Worm (Caenorhabditis elegans) whole organism, young adult: ENCODE data around the gene srz-64.

Source experiments
- B0261.1 ChIP-seq: sonication (generic microtip); optimal IDR thresholded peaks from 2 replicates; lab custom pipeline; 2016; ENCODE audit warnings: mild to moderate bottlenecking, missing genetic modification characterization, moderate library complexity, missing compliant biosample characterization
- C17E4.6 ChIP-seq: fragments of 200-800 bp; sonication (Bioruptor generic); IDR thresholded peaks from 2 replicates; pipeline ENCODE4 v1.3.6; 2022; ENCODE audit warnings: missing genetic modification reagents, missing genetic modification characterization, missing compliant biosample characterization
- F23B12.7 ChIP-seq: sonication (generic microtip); optimal IDR thresholded peaks from 2 replicates; lab custom pipeline; 2017; ENCODE audit warnings: missing genetic modification characterization, mild to moderate bottlenecking, missing compliant biosample characterization, antibody characterized with exemption, moderate library complexity; ENCODE audit not compliant: insufficient read depth
- F33H1.4 ChIP-seq: fragments of 200-800 bp; sonication (Bioruptor generic); IDR thresholded peaks from 2 replicates; pipeline ENCODE4 v1.3.6; 2022; ENCODE audit warnings: missing genetic modification reagents, missing genetic modification characterization, missing compliant biosample characterization
- F39B2.1 ChIP-seq: fragments of 200-800 bp; sonication (Bioruptor generic); IDR thresholded peaks from 2 replicates; pipeline ENCODE4 v1.3.6; 2022; ENCODE audit warnings: missing genetic modification reagents, missing genetic modification characterization, missing compliant biosample characterization
- F57A8.1 ChIP-seq: fragments of 200-800 bp; sonication (Bioruptor generic); optimal IDR thresholded peaks from 2 replicates; lab custom pipeline; 2018; ENCODE audit warnings: mild to moderate bottlenecking, missing genetic modification characterization, moderate library complexity, missing compliant biosample characterization
- T07F8.4 ChIP-seq: sonication (generic microtip); optimal IDR thresholded peaks from 2 replicates; lab custom pipeline; 2016; ENCODE audit warnings: mild to moderate bottlenecking, missing genetic modification characterization, moderate library complexity, missing compliant biosample characterization
- Y53G8AR.9 ChIP-seq: fragments of 200-800 bp; sonication (Bioruptor generic); conservative IDR thresholded peaks from 2 replicates; pipeline ENCODE4 v1.3.6; 2022; ENCODE audit warnings: missing genetic modification reagents, missing genetic modification characterization, missing compliant biosample characterization
- Y95B8A.8 ChIP-seq: fragments of 200-800 bp; sonication (Bioruptor generic); IDR thresholded peaks from 2 replicates; pipeline ENCODE4 v1.3.6; 2022; ENCODE audit warnings: missing genetic modification reagents, missing genetic modification characterization, missing compliant biosample characterization
- ama-1 ChIP-seq, 3 experiments: fragments of 150-350 bp in 1 of 3; sonication (generic microtip) in 2 of 3; optimal IDR thresholded peaks; 2 replicates each; lab custom pipeline; 2014 to 2018; ENCODE audit warnings: missing biosample characterization in 2 of 3, missing genetic modification characterization in 2 of 3, missing genetic modification reagents in 2 of 3
- atf-7 ChIP-seq: sonication (generic microtip); optimal IDR thresholded peaks from 2 replicates; lab custom pipeline; 2017; ENCODE audit warnings: mild to moderate bottlenecking, missing genetic modification characterization, missing compliant biosample characterization
- athp-1 ChIP-seq: sonication (generic microtip); optimal IDR thresholded peaks from 2 replicates; lab custom pipeline; 2017; ENCODE audit warnings: mild to moderate bottlenecking, missing genetic modification characterization, missing compliant biosample characterization
- attf-6 ChIP-seq: fragments of 200-800 bp; sonication (Bioruptor generic); IDR thresholded peaks from 2 replicates; pipeline ENCODE4 v1.3.6; 2022; ENCODE audit warnings: missing genetic modification reagents, missing genetic modification characterization, missing compliant biosample characterization
- bed-2 ChIP-seq: fragments of 200-800 bp; sonication (Bioruptor generic); IDR thresholded peaks from 2 replicates; pipeline ENCODE4 v1.3.6; 2022; ENCODE audit warnings: missing genetic modification reagents, missing genetic modification characterization, missing compliant biosample characterization
- cebp-1 ChIP-seq, 2 experiments: fragments of 200-800 bp in 1 of 2; sonication (Bioruptor generic) in 1 of 2; sonication (generic microtip) in 1 of 2; IDR thresholded peaks in 1 of 2; optimal IDR thresholded peaks in 1 of 2; 2 replicates each; pipeline versions ENCODE4 v1.3.6 to Lab custom; 2017 to 2022; ENCODE audit warnings: missing compliant biosample characterization in 2 of 2, missing genetic modification characterization in 2 of 2, mild to moderate bottlenecking in 1 of 2, missing genetic modification reagents in 1 of 2, moderate library complexity in 1 of 2
- ceh-40 ChIP-seq: fragments of 200-800 bp; sonication (Bioruptor generic); IDR thresholded peaks from 2 replicates; pipeline ENCODE4 v1.3.6; 2022; ENCODE audit warnings: missing genetic modification characterization, missing compliant biosample characterization
- ceh-58 ChIP-seq: fragments of 200-800 bp; sonication (Bioruptor generic); IDR thresholded peaks from 2 replicates; pipeline ENCODE4 v1.3.6; 2022; ENCODE audit warnings: missing genetic modification characterization, missing compliant biosample characterization
- ceh-91 ChIP-seq: fragments of 200-800 bp; sonication (Bioruptor generic); IDR thresholded peaks from 2 replicates; pipeline ENCODE4 v1.3.6; 2022; ENCODE audit warnings: missing genetic modification reagents, missing genetic modification characterization, missing compliant biosample characterization
- chd-7 ChIP-seq: sonication (generic microtip); optimal IDR thresholded peaks from 2 replicates; lab custom pipeline; 2016; ENCODE audit warnings: mild to moderate bottlenecking, missing genetic modification characterization, moderate library complexity, missing compliant biosample characterization
- dox-1 ChIP-seq: fragments of 200-800 bp; sonication (Bioruptor generic); IDR thresholded peaks from 2 replicates; pipeline ENCODE4 v1.3.6; 2022; ENCODE audit warnings: missing genetic modification reagents, missing genetic modification characterization, missing compliant biosample characterization
- dpl-1 ChIP-seq: fragments of 150-350 bp; optimal IDR thresholded peaks from 2 replicates; lab custom pipeline; 2014; ENCODE audit warnings: missing biosample characterization, missing genetic modification reagents, missing genetic modification characterization
- egl-44 ChIP-seq: fragments of 200-800 bp; sonication (Bioruptor generic); IDR thresholded peaks from 2 replicates; pipeline ENCODE4 v1.3.6; 2022; ENCODE audit warnings: missing genetic modification reagents, missing genetic modification characterization, missing compliant biosample characterization
- ekl-4 ChIP-seq: fragments of 200-800 bp; sonication (Bioruptor generic); IDR thresholded peaks from 2 replicates; pipeline ENCODE4 v1.3.6; 2022; ENCODE audit warnings: missing genetic modification reagents, missing genetic modification characterization, missing compliant biosample characterization
- hmg-20 ChIP-seq: fragments of 200-800 bp; sonication (Bioruptor generic); IDR thresholded peaks from 2 replicates; pipeline ENCODE4 v1.3.6; 2022; ENCODE audit warnings: missing genetic modification reagents, missing genetic modification characterization, missing compliant biosample characterization
- hrde-1 ChIP-seq: sonication (generic microtip); optimal IDR thresholded peaks from 2 replicates; lab custom pipeline; 2016; ENCODE audit warnings: missing genetic modification characterization, mild to moderate bottlenecking, missing compliant biosample characterization, moderate library complexity, missing genotype, missing genetic modification reagents, borderline replicate concordance
- hsf-1 ChIP-seq: fragments of 200-800 bp; sonication (Bioruptor generic); IDR thresholded peaks from 2 replicates; pipeline ENCODE4 v1.3.6; 2022; ENCODE audit warnings: missing genetic modification reagents, missing genetic modification characterization, missing compliant biosample characterization
- let-526 ChIP-seq: fragments of 200-800 bp; sonication (Bioruptor generic); IDR thresholded peaks from 2 replicates; pipeline ENCODE4 v1.3.6; 2022; ENCODE audit warnings: missing genetic modification reagents, missing genetic modification characterization, missing compliant biosample characterization
- lin-26 ChIP-seq: fragments of 200-800 bp; sonication (Bioruptor generic); IDR thresholded peaks from 2 replicates; pipeline ENCODE4 v1.3.6; 2022; ENCODE audit warnings: missing genetic modification reagents, missing genetic modification characterization, missing compliant biosample characterization
- lin-54 ChIP-seq: fragments of 200-800 bp; sonication (Bioruptor generic); optimal IDR thresholded peaks from 2 replicates; lab custom pipeline; 2018; ENCODE audit warnings: mild to moderate bottlenecking, missing genetic modification characterization, missing compliant biosample characterization
- madf-6 ChIP-seq: fragments of 200-800 bp; sonication (Bioruptor generic); IDR thresholded peaks from 2 replicates; pipeline ENCODE4 v1.3.6; 2022; ENCODE audit warnings: missing genetic modification reagents, missing genetic modification characterization, missing compliant biosample characterization
- mxl-1 ChIP-seq: sonication (generic microtip); optimal IDR thresholded peaks from 2 replicates; lab custom pipeline; 2016; ENCODE audit warnings: missing genetic modification characterization, missing compliant biosample characterization
- nfyb-1 ChIP-seq: fragments of 200-800 bp; sonication (Bioruptor generic); IDR thresholded peaks from 2 replicates; pipeline ENCODE4 v1.3.6; 2022; ENCODE audit warnings: missing genetic modification reagents, missing genetic modification characterization, missing compliant biosample characterization
- nhr-120 ChIP-seq: fragments of 200-800 bp; sonication (Bioruptor generic); IDR thresholded peaks from 2 replicates; pipeline ENCODE4 v1.3.6; 2022; ENCODE audit warnings: missing genetic modification characterization, missing compliant biosample characterization
- nhr-179 ChIP-seq: sonication (generic microtip); optimal IDR thresholded peaks from 2 replicates; lab custom pipeline; 2016; ENCODE audit warnings: mild to moderate bottlenecking, missing genetic modification characterization, missing compliant biosample characterization
- nhr-27 ChIP-seq: fragments of 200-800 bp; sonication (Bioruptor generic); optimal IDR thresholded peaks from 2 replicates; lab custom pipeline; 2018; ENCODE audit warnings: mild to moderate bottlenecking, missing genetic modification characterization, moderate library complexity, missing compliant biosample characterization
- pbrm-1 ChIP-seq: fragments of 200-800 bp; sonication (Bioruptor generic); IDR thresholded peaks from 2 replicates; pipeline ENCODE4 v1.3.6; 2022; ENCODE audit warnings: missing genetic modification reagents, missing genetic modification characterization, missing compliant biosample characterization
- snpc-1.1 ChIP-seq: sonication (generic microtip); optimal IDR thresholded peaks from 2 replicates; lab custom pipeline; 2017; ENCODE audit warnings: missing genetic modification characterization, mild to moderate bottlenecking, missing compliant biosample characterization, antibody characterized with exemption, moderate library complexity, missing genotype, missing genetic modification reagents; ENCODE audit not compliant: insufficient read depth
- snpc-1.3 ChIP-seq: sonication (generic microtip); optimal IDR thresholded peaks from 2 replicates; lab custom pipeline; 2017; ENCODE audit warnings: missing genetic modification characterization, mild to moderate bottlenecking, missing compliant biosample characterization, antibody characterized with exemption, moderate library complexity, missing genotype, missing genetic modification reagents; ENCODE audit not compliant: insufficient read depth
- somi-1 ChIP-seq: fragments of 200-800 bp; sonication (Bioruptor generic); optimal IDR thresholded peaks from 2 replicates; lab custom pipeline; 2018; ENCODE audit warnings: mild to moderate bottlenecking, missing genetic modification characterization, missing compliant biosample characterization
- tbp1 ChIP-seq: fragments of 200-800 bp; sonication (Bioruptor generic); optimal IDR thresholded peaks from 2 replicates; lab custom pipeline; 2018; ENCODE audit warnings: mild to moderate bottlenecking, missing genetic modification characterization, missing compliant biosample characterization
- xnd-1 ChIP-seq: sonication (generic microtip); optimal IDR thresholded peaks from 2 replicates; lab custom pipeline; 2016; ENCODE audit warnings: missing genotype, missing genetic modification reagents, missing genetic modification characterization, missing compliant biosample characterization
- ztf-18 ChIP-seq: sonication (generic microtip); optimal IDR thresholded peaks from 2 replicates; lab custom pipeline; 2016; ENCODE audit warnings: missing genotype, mild to moderate bottlenecking, missing genetic modification characterization, missing compliant biosample characterization
- ztf-26 ChIP-seq: sonication (generic microtip); optimal IDR thresholded peaks from 2 replicates; lab custom pipeline; 2017; ENCODE audit warnings: missing genetic modification characterization, missing compliant biosample characterization
- ztf-3 ChIP-seq: fragments of 200-800 bp; sonication (Bioruptor generic); optimal IDR thresholded peaks from 2 replicates; lab custom pipeline; 2018; ENCODE audit warnings: mild to moderate bottlenecking, missing genetic modification characterization, missing compliant biosample characterization

Gene srz-64

ce11 chrII:1323190-1323651 lies 30.2 kb upstream of the srz-64 start (continued):
- TF ChIP-seq hmg-20 (GFP tag; lab: Robert Waterston, UW) (no peak), mxl-1 (no peak), cebp-1 (GFP tag; IDR thresholded peaks at IDR 0.05; lab: Robert Waterston, UW) (no peak), cebp-1 (tag; optimal IDR thresholded peaks at IDR 0.05; lab: Kevin White, UChicago) (peak; percentile 74), B0261.1 (peak; percentile 2), tbp1 (GFP tag; lab: Kevin White, UChicago) (no peak), snpc-1.1 (tag; lab: Kevin White, UChicago) (no peak), Y53G8AR.9 (GFP tag; lab: Robert Waterston, UW) (no peak; the same call in 1 of the 2 replicates), F23B12.7 (no peak), F39B2.1 (GFP tag; lab: Robert Waterston, UW) (no peak), ceh-40 (GFP tag; lab: Robert Waterston, UW) (no peak), ztf-3 (GFP tag; lab: Kevin White, UChicago) (no peak), snpc-1.3 (tag; lab: Kevin White, UChicago) (peak; percentile 4), hsf-1 (0 out of 2 replicates have a peak, but pooled peaks have one; percentile 68), attf-6 (GFP tag; lab: Robert Waterston, UW) (no peak), let-526 (no peak), nhr-179 (tag; lab: Kevin White, UChicago) (no peak), ztf-26 (no peak), ceh-91 (no peak), madf-6 (GFP tag; lab: Robert Waterston, UW) (0 out of 2 replicates have a peak, but pooled peaks have one; percentile 41), F57A8.1 (no peak), ztf-18 (tag; lab: Kevin White, UChicago) (no peak), lin-26 (no peak), dox-1 (GFP tag; lab: Robert Waterston, UW) (0 out of 2 replicates have a peak, but pooled peaks have one; percentile 40), atf-7 (tag; lab: Kevin White, UChicago) (peak; percentile 34), hrde-1 (tag; lab: Kevin White, UChicago) (peak; percentile 89), xnd-1 (tag; lab: Kevin White, UChicago) (peak; percentile 40), egl-44 (GFP tag; lab: Robert Waterston, UW) (no peak), T07F8.4 (no peak), nhr-27 (tag; lab: Kevin White, UChicago) (peak; percentile 43), lin-54 (GFP tag; lab: Kevin White, UChicago) (no peak), Y95B8A.8 (no peak), somi-1 (no peak), pbrm-1 (GFP tag; lab: Robert Waterston, UW) (no peak), dpl-1 (GFP tag; lab: Kevin White, UChicago) (no peak), nfyb-1 (GFP tag; lab: Robert Waterston, UW) (no peak), athp-1 (tag; lab: Kevin White, UChicago) (peak; percentile 89)

ce11 chrII:1322283-1323173 lies 29.5 kb upstream of the srz-64 start:
- 0 out of 2 replicates have a peak, but pooled peaks have one; percentile 4 for TF ChIP-seq Y53G8AR.9 (GFP tag; lab: Robert Waterston, UW)
- TF ChIP-seq pbrm-1 (GFP tag; lab: Robert Waterston, UW) = peak; percentile 16; the same call in 1 of the 2 replicates
- no peak for TF ChIP-seq ama-1 (optimal IDR thresholded peaks at IDR 0.05; lab: Kevin White, UChicago)
- peak; percentile 29 to 66 for TF ChIP-seq ama-1 (GFP tag; optimal IDR thresholded peaks at IDR 0.05; lab: Kevin White, UChicago)
- no peak for TF ChIP-seq nhr-120
- TF ChIP-seq lin-54 (GFP tag; lab: Kevin White, UChicago) = peak; percentile 36
- no peak for TF ChIP-seq F33H1.4
- TF ChIP-seq ceh-58 (GFP tag; lab: Robert Waterston, UW) = 0 out of 2 replicates have a peak, but pooled peaks have one; percentile 38
- 0 out of 2 replicates have a peak, but pooled peaks have one; percentile 24 for TF ChIP-seq C17E4.6 (GFP tag; lab: Robert Waterston, UW)
- TF ChIP-seq snpc-1.3 (tag; lab: Kevin White, UChicago) = peak; percentile 7
- TF ChIP-seq hsf-1 = peak; percentile 28; the same call in 1 of the 2 replicates
- TF ChIP-seq ekl-4 = peak; percentile 10; the same call in 1 of the 2 replicates
- TF ChIP-seq bed-2 (GFP tag; lab: Robert Waterston, UW) = no peak
- TF ChIP-seq egl-44 (GFP tag; lab: Robert Waterston, UW) = peak; percentile 8; the same call in 1 of the 2 replicates
- TF ChIP-seq chd-7 (tag; lab: Kevin White, UChicago) = no peak
